Fruit fly (Drosophila melanogaster): ENCODE measurements around the gene msn.

The msn gene

DNA sequence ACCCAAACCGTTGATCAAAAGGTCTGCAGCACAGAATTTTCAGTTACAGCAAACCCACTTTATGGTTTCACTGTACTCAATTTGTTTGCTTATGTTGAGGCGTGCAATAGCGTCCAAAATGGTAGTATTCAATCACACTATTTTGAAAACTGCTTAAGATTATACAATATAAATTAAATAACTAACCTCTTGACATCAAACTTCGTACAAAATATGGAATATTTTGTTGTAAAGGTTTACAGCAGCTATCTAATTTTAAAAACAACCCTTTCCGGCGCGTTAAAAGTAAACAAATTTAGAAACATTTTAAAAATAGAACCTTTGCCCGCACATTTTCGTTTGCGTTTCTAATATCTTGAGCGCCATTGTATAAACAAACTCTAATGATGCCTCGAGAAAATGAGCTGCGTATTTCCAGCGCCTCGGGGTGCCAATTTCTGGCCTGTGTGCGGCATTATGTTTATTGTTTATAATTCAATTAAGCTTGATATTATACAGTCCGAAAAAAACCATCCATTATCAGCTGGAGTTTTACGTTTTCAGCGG lies 4.5 kb upstream of the msn start:
- TF ChIP-seq insv (optimal IDR thresholded peaks at IDR 0.05): no peak
- no peak for TF ChIP-seq Sin3A (optimal IDR thresholded peaks at IDR 0.05)
- no peak for TF ChIP-seq Myc (optimal IDR thresholded peaks at IDR 0.05)
- no peak for TF ChIP-seq ttk (optimal IDR thresholded peaks at IDR 0.05)
- no peak for TF ChIP-seq h (optimal IDR thresholded peaks at IDR 0.05)
- TF ChIP-seq psq (optimal IDR thresholded peaks at IDR 0.05): no peak

DNA sequence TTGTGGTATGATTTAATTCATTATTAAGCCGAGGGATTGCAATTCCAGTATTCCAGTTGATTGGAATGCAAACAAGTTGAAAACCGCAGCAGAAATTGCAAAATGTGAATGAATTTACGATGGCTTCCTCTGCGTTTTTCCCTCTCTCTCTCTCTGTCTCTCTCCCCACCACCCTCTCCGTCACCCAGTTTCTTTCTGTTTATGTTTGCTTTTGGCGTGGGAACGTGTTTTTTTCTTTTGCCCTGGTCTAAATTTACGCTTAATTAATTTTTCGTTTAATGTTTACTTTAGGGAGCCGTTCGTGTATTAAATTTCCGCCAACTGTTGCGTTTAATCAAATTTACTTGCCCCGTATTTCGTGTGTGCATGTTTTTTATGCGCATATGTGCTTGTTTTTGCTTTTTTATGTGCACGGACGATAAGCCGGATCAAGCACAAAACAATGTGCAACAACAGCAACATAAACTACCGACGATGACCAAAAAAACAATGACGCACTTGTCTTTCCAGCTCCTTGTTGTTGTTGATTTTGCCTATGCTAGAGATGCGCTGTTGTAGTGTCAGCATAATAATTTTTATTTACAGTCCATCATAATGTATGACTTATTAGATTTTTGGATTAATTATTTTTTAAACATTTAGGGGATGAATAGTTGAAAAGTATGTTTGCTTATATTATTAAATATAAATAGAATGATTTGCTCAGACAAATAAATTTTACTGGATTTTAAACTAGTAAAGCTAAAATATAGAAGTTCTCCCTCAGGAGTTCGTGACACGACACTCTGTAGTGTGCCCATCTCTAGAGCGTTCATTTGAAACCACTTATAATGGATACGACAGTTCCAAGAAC lies 3.8 kb upstream of the msn start:
- no peak for TF ChIP-seq h (optimal IDR thresholded peaks at IDR 0.05)
- TF ChIP-seq psq (optimal IDR thresholded peaks at IDR 0.05): no peak
- TF ChIP-seq insv (optimal IDR thresholded peaks at IDR 0.05): no peak
- no peak for TF ChIP-seq ttk (optimal IDR thresholded peaks at IDR 0.05)
- TF ChIP-seq Myc (optimal IDR thresholded peaks at IDR 0.05): no peak
- no peak for TF ChIP-seq Sin3A (optimal IDR thresholded peaks at IDR 0.05)

DNA sequence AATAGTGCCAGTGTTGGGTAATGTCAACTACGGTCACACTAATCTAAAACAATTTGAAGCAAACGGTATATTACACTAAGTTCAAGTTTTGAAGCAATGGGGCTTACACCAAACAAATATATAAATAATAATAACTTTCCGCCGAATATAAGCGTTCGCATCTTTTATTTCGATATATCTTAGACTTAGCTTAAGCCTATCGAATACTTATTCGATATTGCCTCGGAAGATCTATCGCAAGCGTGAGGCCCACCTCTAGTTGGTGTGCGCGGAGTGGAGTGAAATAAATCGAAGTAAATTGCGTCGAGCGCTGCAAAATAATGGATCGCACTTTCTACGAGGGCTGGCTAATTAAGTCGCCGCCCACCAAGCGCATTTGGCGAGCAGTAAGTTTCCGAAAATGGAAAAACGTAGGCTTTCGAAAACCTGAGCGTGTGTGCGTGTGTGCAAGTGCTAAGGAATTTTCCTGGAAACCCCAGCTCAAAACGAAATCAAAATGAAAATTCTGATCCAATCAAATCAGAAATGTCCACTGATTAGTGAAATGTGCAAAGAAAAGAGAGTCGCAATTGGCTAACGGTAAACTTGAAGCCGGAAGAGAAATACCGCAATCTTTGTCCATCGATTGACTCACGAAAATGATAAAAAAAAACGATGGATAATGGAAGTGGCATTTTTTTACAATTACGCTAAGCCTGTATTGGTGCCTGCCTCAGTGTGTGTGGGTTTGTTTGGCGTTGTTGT lies 3.0 kb upstream of the msn start, which contains the start of gene dos:
dos (plus strand) TSS at position 248 of the 744 bp plus-strand sequence.
- TF ChIP-seq Myc (optimal IDR thresholded peaks at IDR 0.05) (no peak), insv (optimal IDR thresholded peaks at IDR 0.05) (no peak), psq (optimal IDR thresholded peaks at IDR 0.05) (peak; percentile 95), h (optimal IDR thresholded peaks at IDR 0.05) (no peak)

DNA sequence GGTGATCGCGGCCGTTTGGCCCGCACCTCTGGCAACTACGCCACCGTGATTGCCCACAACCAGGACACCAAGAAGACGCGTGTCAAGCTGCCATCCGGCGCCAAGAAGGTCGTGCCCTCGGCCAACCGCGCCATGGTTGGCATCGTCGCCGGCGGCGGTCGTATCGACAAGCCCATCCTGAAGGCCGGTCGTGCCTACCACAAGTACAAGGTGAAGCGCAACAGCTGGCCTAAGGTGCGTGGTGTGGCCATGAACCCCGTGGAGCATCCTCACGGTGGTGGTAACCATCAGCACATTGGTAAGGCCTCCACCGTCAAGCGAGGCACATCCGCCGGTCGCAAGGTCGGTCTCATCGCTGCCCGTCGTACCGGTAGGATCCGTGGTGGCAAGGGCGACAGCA lies 2.0 kb upstream of the msn start:
- TF ChIP-seq Sin3A (optimal IDR thresholded peaks at IDR 0.05): no peak
- TF ChIP-seq h (optimal IDR thresholded peaks at IDR 0.05): no peak
- peak; percentile 75 for TF ChIP-seq ttk (optimal IDR thresholded peaks at IDR 0.05)

DNA sequence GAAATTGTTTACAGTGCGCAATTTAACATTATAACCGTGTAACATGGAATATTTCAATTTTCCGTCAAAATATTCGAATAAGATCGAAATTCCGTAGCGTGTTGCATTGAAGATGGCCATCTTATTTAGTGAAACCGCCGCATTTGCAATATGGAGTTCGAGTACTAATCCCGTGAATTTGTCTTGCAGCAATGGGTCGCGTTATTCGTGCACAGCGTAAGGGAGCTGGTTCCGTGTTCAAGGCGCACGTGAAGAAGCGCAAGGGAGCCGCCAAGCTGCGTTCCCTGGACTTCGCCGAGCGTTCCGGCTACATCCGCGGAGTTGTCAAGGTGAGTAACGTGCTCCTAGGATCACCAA lies 1.2 kb upstream of the msn start:
- TF ChIP-seq psq (optimal IDR thresholded peaks at IDR 0.05): no peak
- TF ChIP-seq ttk (optimal IDR thresholded peaks at IDR 0.05): no peak
- TF ChIP-seq insv (optimal IDR thresholded peaks at IDR 0.05): no peak
- TF ChIP-seq h (optimal IDR thresholded peaks at IDR 0.05): no peak
- TF ChIP-seq Myc (optimal IDR thresholded peaks at IDR 0.05): no peak
- TF ChIP-seq Sin3A (optimal IDR thresholded peaks at IDR 0.05): no peak

DNA sequence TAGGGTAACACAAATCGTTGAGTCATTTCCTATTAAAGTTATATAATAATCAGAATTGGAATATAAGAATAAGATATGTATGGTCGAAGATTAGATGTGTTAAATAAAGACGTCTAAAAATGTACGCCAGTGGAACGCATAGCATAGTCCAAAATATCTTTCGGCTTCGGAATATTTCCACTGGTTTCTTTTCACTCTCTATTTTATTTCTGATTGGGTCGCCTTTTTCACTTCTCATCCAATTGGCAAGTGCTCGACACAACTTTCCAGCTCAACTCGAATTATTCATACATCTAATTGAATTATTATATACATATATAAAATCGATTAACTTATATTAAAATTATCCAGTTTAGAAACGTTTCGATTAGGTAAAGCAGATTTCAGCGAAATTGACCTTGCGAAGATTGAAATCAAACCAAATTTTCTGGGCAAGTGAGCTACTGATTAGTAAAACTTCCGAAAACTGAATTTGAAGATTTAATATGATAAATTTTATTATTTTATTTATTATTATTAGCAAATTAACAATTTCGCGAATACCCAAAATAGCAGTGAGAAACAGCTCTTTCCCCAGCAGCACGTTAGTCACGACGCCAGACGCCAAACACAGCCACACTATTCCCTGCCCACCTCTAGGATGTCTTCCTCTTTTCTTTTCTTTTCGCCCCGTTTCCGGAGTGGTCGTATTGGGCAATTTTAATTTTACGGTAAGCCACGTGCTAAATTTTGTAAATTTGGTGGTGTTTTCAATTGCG lies 643 bp upstream of the msn start, which contains the start of gene RpL8:
RpL8 (plus strand) TSS at position 653 of the 758 bp plus-strand sequence.
- no peak for TF ChIP-seq psq (optimal IDR thresholded peaks at IDR 0.05)
- no peak for TF ChIP-seq h (optimal IDR thresholded peaks at IDR 0.05)
- no peak for TF ChIP-seq insv (optimal IDR thresholded peaks at IDR 0.05)
- no peak for TF ChIP-seq ttk (optimal IDR thresholded peaks at IDR 0.05)
- no peak for TF ChIP-seq Myc (optimal IDR thresholded peaks at IDR 0.05)
- no peak for TF ChIP-seq Sin3A (optimal IDR thresholded peaks at IDR 0.05)

DNA sequence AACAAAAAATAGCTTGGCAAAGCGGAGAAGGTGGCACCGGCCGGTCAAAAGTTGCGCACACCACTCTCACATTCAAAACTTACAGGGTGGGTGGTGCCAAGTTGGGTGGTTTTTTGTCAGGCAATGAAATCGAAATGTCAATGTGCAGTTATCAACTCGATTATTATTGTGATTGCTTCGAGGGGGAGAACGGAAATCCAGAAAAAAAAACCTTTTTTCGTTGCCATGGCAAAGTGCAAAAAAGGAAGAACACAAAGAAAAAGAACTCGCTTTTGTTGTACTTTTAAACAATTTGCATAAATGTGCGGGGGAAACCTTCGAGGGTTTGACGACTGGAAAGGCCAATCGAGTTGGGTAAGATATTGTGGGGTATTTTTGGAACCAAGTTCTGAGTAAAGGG lies 1.5 kb downstream of the msn start:
- TF ChIP-seq h (optimal IDR thresholded peaks at IDR 0.05) (no peak), psq (optimal IDR thresholded peaks at IDR 0.05) (no peak), ttk (optimal IDR thresholded peaks at IDR 0.05) (no peak), insv (optimal IDR thresholded peaks at IDR 0.05) (no peak), Sin3A (optimal IDR thresholded peaks at IDR 0.05) (no peak), Myc (optimal IDR thresholded peaks at IDR 0.05) (no peak)

DNA sequence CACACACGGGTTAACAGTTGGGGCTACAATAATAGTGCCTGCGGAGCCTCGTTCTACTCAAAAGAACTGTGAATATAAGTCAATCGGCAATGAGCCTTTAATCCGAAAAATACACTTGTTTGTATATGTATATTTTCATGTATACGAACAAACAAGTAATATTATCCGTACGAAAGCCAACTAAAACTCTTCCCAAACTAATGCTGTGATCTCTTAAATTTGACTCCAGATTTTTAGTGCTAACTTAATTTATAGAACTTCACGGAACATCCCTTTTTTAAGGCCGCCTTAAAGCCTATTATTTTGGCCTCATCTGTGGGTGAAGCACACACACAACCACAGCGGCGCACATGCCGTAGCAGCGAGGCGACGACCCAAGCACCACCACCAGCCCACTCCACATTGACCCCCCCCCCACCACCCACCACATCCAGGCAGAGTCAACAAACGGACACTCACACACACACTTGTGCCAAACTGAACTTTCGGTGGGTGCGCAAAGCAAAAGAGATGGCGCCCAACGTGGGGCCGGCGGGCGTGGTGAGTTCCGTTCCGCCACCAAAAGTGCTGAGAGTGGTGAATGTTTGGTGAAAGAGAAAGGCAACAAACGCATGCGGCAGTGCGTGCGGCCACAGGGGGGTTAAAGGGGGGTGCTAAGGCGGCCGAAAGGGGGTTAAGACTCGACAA lies 2.1 kb downstream of the msn start:
- TF ChIP-seq Myc (optimal IDR thresholded peaks at IDR 0.05) (no peak), Sin3A (optimal IDR thresholded peaks at IDR 0.05) (no peak), psq (optimal IDR thresholded peaks at IDR 0.05) (no peak)

DNA sequence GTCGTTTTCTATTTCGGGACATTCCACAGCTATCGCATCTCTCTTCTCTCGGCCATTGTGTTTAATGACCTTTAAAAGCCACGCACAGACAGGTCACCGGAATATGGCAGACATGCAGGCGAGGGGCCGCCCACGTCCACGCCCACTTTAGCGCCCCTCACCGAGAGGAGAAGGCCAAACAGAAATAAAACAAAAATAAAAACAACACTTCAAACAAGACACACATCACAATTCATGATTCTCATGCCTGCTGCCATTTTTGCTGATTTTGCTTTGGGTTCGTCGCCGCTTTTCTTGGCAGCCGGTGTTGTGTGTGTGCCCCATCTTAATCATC lies 2.8 kb downstream of the msn start:
- TF ChIP-seq Sin3A (optimal IDR thresholded peaks at IDR 0.05) (no peak), Myc (optimal IDR thresholded peaks at IDR 0.05) (no peak), psq (optimal IDR thresholded peaks at IDR 0.05) (no peak), insv (optimal IDR thresholded peaks at IDR 0.05) (no peak), ttk (optimal IDR thresholded peaks at IDR 0.05) (no peak), h (optimal IDR thresholded peaks at IDR 0.05) (no peak)

DNA sequence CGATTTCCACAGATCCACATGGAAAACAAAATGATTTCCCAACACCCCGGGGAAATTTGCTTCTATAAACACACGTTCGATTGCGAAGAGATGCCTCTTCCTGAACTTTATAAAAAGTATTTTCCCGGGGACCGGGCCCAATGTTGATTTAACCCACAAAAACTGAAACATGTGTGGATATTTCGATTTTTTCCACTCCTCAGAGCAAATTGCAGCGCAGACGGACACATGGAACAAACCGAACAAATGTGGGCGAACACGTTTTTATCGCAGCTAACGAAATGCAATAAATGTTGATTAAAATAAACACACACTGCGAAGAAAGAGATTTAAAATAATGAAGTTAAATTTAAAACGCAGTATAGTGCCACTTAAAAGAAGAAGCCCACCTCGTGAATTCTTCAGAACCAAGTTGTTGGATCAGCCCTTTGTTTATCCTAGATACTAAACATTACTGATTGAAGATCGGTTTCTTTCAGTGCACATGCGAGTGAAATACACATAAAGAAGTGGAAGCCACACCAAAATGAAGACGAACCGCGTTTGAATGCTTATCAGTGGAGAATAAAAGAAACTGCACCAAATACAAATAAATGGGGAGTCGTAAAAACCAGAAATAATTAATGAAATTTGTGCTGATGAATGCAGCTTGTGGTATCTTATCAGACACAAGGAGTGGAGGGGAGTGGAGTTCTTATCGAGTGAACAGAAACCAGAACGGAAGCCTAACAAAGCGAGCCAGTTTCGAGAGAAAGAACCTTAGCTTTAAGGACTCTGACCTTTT lies 3.4 kb downstream of the msn start:
- TF ChIP-seq h (optimal IDR thresholded peaks at IDR 0.05): no peak
- TF ChIP-seq psq (optimal IDR thresholded peaks at IDR 0.05): no peak
- TF ChIP-seq Sin3A (optimal IDR thresholded peaks at IDR 0.05): no peak
- TF ChIP-seq ttk (optimal IDR thresholded peaks at IDR 0.05): no peak
- no peak for TF ChIP-seq Myc (optimal IDR thresholded peaks at IDR 0.05)
- TF ChIP-seq insv (optimal IDR thresholded peaks at IDR 0.05): no peak

DNA sequence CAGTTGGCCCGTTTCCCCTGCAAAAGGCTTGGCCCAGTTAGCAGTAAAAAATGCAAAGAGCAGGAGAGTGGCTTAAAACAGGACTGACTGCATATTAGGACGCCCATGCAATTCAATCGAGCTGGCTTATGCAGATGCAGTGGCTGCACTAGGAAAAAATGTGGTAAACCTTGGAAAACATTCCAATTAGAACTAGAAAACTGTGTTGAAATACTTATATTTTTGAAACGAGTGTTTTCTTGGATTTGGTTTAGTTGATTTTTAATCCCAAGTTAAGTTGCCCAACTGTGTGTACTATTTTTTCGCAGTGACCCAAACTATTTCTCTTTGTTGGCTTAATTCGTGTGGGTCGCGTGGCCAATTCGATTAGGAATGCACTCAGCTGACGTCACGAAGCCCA lies 4.0 kb downstream of the msn start:
- TF ChIP-seq Sin3A (optimal IDR thresholded peaks at IDR 0.05): no peak
- no peak for TF ChIP-seq insv (optimal IDR thresholded peaks at IDR 0.05)
- TF ChIP-seq psq (optimal IDR thresholded peaks at IDR 0.05): no peak
- TF ChIP-seq ttk (optimal IDR thresholded peaks at IDR 0.05): no peak
- no peak for TF ChIP-seq Myc (optimal IDR thresholded peaks at IDR 0.05)
- TF ChIP-seq h (optimal IDR thresholded peaks at IDR 0.05): no peak
